Fruit fly (Drosophila melanogaster): Measurements from ENCODE around the gene CG3285.

Gene CG3285

DNA sequence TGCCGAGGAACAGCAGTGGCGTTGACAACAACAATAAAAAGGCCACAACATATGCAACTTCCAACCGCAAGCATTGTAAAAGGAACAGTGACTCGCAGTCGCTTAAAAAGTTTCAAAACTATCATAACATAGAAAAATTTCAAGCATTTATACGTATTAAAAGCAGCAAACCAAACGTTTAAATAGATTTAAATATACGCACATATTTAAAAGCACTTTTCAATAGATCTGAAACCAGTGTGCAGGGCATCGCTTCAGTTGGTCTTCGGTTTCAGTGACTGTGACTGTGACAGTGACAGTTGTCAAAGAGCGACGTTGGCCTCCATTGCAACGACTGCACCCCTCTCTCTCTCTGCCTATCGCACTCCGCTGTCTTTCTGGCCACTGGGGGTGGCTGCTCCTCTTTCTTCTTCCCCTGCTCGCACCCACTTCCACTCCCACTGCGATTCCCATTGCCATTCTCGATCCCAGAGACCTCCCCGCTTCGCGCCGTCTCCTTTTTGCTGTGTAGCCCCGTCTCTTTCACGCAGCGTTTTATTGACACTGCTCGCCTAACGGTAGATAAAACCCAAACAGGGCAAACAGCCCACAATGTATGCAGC is 17.5 kb downstream of the CG3285 start (continued):
- TF ChIP-seq Oaz (GFP tag; IDR thresholded peaks at IDR 0.05), result peak; percentile 54; the same call in 1 of the 2 replicates
- peak; percentile 23 for TF ChIP-seq her (GFP tag; optimal IDR thresholded peaks at IDR 0.05)
- TF ChIP-seq grn (GFP tag; optimal IDR thresholded peaks at IDR 0.05), result no peak
- TF ChIP-seq Nf-YA (GFP tag; IDR thresholded peaks at IDR 0.05), result peak; percentile 77
- TF ChIP-seq CG7963 (GFP tag; IDR thresholded peaks at IDR 0.05; ENCODE audit: partially characterized antibody), result peak; percentile 63; the same call in 1 of the 3 replicates
- TF ChIP-seq CG9215 (GFP tag; IDR thresholded peaks at IDR 0.05), result peak; percentile 29; the same call in 1 of the 2 replicates
- TF ChIP-seq CG7357 (GFP tag; IDR thresholded peaks at IDR 0.05), result peak; percentile 69
- peak; percentile 20 for TF ChIP-seq CG3281 (GFP tag; optimal IDR thresholded peaks at IDR 0.05)
- TF ChIP-seq Hr51 (GFP tag; optimal IDR thresholded peaks at IDR 0.05), result peak in 1 of 2 experiments; percentile 81
- TF ChIP-seq CG3065 (GFP tag; optimal IDR thresholded peaks at IDR 0.05), result no peak
- peak; percentile 84 for TF ChIP-seq ewg (GFP tag; optimal IDR thresholded peaks at IDR 0.05)
- peak; percentile 75 for TF ChIP-seq CG6272 (GFP tag; IDR thresholded peaks at IDR 0.05)
- peak; percentile 68 for TF ChIP-seq jing (GFP tag; optimal IDR thresholded peaks at IDR 0.05)
- no peak for TF ChIP-seq pan (optimal IDR thresholded peaks at IDR 0.05)
- TF ChIP-seq pan (GFP tag; optimal IDR thresholded peaks at IDR 0.05 in 1 of 2, IDR thresholded peaks at IDR 0.05 in 1 of 2), result peak in 1 of 2 experiments; percentile 95
- peak; percentile 84 for TF ChIP-seq CG17829 (tag; optimal IDR thresholded peaks at IDR 0.05)
- peak; percentile 49; the same call in 1 of the 3 replicates for TF ChIP-seq knrl (GFP tag; IDR thresholded peaks at IDR 0.05; ENCODE audit: partially characterized antibody)
- no peak for TF ChIP-seq yki (optimal IDR thresholded peaks at IDR 0.05)
- peak; percentile 69 for TF ChIP-seq CG7556 (GFP tag; optimal IDR thresholded peaks at IDR 0.05)
- TF ChIP-seq dpn (GFP tag; optimal IDR thresholded peaks at IDR 0.05), result peak; percentile 59 to 82
- peak; percentile 4 for TF ChIP-seq CHES-1-like (GFP tag; optimal IDR thresholded peaks at IDR 0.05)
- no peak for TF ChIP-seq Usf (GFP tag; optimal IDR thresholded peaks at IDR 0.05)
- peak; percentile 82 for TF ChIP-seq PHDP (tag; optimal IDR thresholded peaks at IDR 0.05)
- peak; percentile 44 for TF ChIP-seq CG7786 (GFP tag; optimal IDR thresholded peaks at IDR 0.05)
- peak; percentile 77 for TF ChIP-seq CG15269 (tag; optimal IDR thresholded peaks at IDR 0.05)
- TF ChIP-seq hth (optimal IDR thresholded peaks at IDR 0.05), result no peak
- no peak for TF ChIP-seq Hmx (GFP tag; optimal IDR thresholded peaks at IDR 0.05)
- peak; percentile 27 for TF ChIP-seq Vsx1 (GFP tag; optimal IDR thresholded peaks at IDR 0.05)
- no peak for TF ChIP-seq Fer1 (GFP tag; optimal IDR thresholded peaks at IDR 0.05)
- TF ChIP-seq peb (GFP tag; IDR thresholded peaks at IDR 0.05), result peak; percentile 89
- no peak for TF ChIP-seq CG12744 (GFP tag; optimal IDR thresholded peaks at IDR 0.05)
- TF ChIP-seq Nf-YB (GFP tag; optimal IDR thresholded peaks at IDR 0.05), result peak; percentile 19
- no peak for TF ChIP-seq CG13123 (GFP tag; optimal IDR thresholded peaks at IDR 0.05)
- TF ChIP-seq CG7271 (tag; optimal IDR thresholded peaks at IDR 0.05), result peak; percentile 2
- peak; percentile 78 for TF ChIP-seq CG8924 (tag; optimal IDR thresholded peaks at IDR 0.05)
- TF ChIP-seq zen2 (GFP tag; IDR thresholded peaks at IDR 0.05; ENCODE audit: partially characterized antibody), result no peak
- peak; percentile 92 for TF ChIP-seq ATbp (GFP tag; optimal IDR thresholded peaks at IDR 0.05)
- TF ChIP-seq nau (GFP tag; optimal IDR thresholded peaks at IDR 0.05), result peak; percentile 83
- peak; percentile 35 for TF ChIP-seq odd (GFP tag; optimal IDR thresholded peaks at IDR 0.05)
- peak; percentile 76 for TF ChIP-seq chn (GFP tag; optimal IDR thresholded peaks at IDR 0.05)
- TF ChIP-seq CG11247 (GFP tag; IDR thresholded peaks at IDR 0.05), result peak; percentile 74
- TF ChIP-seq HmgD (GFP tag; optimal IDR thresholded peaks at IDR 0.05), result no peak
- peak; percentile 84 for TF ChIP-seq CG2875 (GFP tag; optimal IDR thresholded peaks at IDR 0.05)
- TF ChIP-seq CG3407 (GFP tag; optimal IDR thresholded peaks at IDR 0.05), result peak; percentile 86
- TF ChIP-seq CG6854 (GFP tag; optimal IDR thresholded peaks at IDR 0.05), result no peak
- TF ChIP-seq gem (tag; optimal IDR thresholded peaks at IDR 0.05), result peak; percentile 90
- no peak for TF ChIP-seq B-H2 (GFP tag; optimal IDR thresholded peaks at IDR 0.05)
- TF ChIP-seq chif (GFP tag; optimal IDR thresholded peaks at IDR 0.05), result peak; percentile 71 to 75
- TF ChIP-seq CG15601 (tag; optimal IDR thresholded peaks at IDR 0.05), result peak; percentile 67
- peak; percentile 94 for TF ChIP-seq ara (GFP tag; IDR thresholded peaks at IDR 0.05)

All from whole organism, embryonic.